Worm (Caenorhabditis elegans): Measurements from ENCODE around the gene atg-3.

Gene atg-3

ce11 chrIV:1053989-1054388, 43.7 kb downstream of the atg-3 start:
- no peak for TF ChIP-seq med-1 (GFP tag; optimal IDR thresholded peaks at IDR 0.05; ENCODE audit: insufficient read depth)

DNA sequence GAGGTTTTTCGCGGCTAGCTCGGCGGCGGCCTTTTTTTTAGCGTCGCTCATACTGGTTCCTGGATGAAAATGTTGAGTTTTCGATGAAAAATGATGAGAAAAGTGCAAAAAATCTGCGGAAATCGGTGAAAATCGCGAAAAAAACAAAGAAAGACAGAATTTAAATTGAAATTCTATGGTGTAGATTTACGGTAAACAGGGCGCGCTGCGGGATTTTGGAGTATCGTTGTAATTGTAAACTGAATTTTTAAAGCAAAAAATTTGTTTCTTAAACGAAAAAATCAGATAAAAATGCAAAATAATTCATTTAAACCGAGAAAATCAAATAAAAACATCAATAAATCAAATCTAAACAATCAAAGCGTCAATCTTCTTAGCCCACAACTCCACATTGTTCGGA, 44.4 kb downstream of the atg-3 start, which contains the start of gene dcap-1:
Gene dcap-1 (minus strand): TSS at position 59 of the 400 bp plus-strand sequence.
- no peak for TF ChIP-seq ztf-29 (GFP tag; IDR thresholded peaks at IDR 0.05)
- TF ChIP-seq med-1 (GFP tag; optimal IDR thresholded peaks at IDR 0.05; ENCODE audit: insufficient read depth): no peak
- TF ChIP-seq T22C8.4 (GFP tag; IDR thresholded peaks at IDR 0.05): no peak
- no peak for TF ChIP-seq ref-1 (GFP tag; conservative IDR thresholded peaks at IDR 0.05)
- TF ChIP-seq cog-1 (tag; optimal IDR thresholded peaks at IDR 0.05): no peak
- no peak for TF ChIP-seq klf-2 (GFP tag; conservative IDR thresholded peaks at IDR 0.05)
- TF ChIP-seq flt-1 (GFP tag; IDR thresholded peaks at IDR 0.05): no peak
- no peak for TF ChIP-seq ztf-23 (GFP tag; IDR thresholded peaks at IDR 0.05)
- no peak for TF ChIP-seq tab-1 (GFP tag; IDR thresholded peaks at IDR 0.05)

DNA sequence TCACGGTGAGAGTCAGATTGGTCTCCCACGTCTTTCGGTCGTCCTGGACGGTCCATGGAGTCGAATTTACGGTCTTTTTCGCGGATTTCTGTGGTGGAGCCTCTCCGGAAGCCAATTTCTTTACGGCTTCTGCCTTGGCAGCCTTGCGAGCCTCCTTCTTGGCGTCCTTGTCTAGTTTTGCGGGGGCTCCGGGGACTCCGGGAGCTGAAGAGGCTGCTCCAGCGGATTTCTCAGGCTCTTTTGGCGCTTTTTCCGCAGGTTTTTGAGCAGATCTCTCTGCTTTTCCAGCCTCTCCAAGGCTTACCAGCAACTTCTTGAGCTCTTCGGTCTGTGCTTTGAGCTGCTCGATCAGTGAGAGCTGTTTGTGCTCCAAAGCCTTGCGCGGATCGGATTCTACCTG, 45.4 kb downstream of the atg-3 start:
- TF ChIP-seq tab-1 (GFP tag; IDR thresholded peaks at IDR 0.05) (no peak), ref-1 (GFP tag; conservative IDR thresholded peaks at IDR 0.05) (no peak), flt-1 (GFP tag; IDR thresholded peaks at IDR 0.05) (no peak), med-1 (GFP tag; optimal IDR thresholded peaks at IDR 0.05; ENCODE audit: insufficient read depth) (no peak), ztf-23 (GFP tag; IDR thresholded peaks at IDR 0.05) (no peak), klf-2 (GFP tag; conservative IDR thresholded peaks at IDR 0.05) (no peak), ztf-29 (GFP tag; IDR thresholded peaks at IDR 0.05) (no peak), T22C8.4 (GFP tag; IDR thresholded peaks at IDR 0.05) (no peak), cog-1 (tag; optimal IDR thresholded peaks at IDR 0.05) (no peak)

ce11 chrIV:1056263-1056942, 46.1 kb downstream of the atg-3 start, which contains the start of the genes Y55F3AM.13 and mrps-25:
TSS of gene Y55F3AM.13 (minus strand) at chrIV:1056313.
TSS of gene mrps-25 (plus strand) at chrIV:1056892.
- TF ChIP-seq flt-1 (GFP tag; IDR thresholded peaks at IDR 0.05): no peak
- TF ChIP-seq cog-1 (tag; optimal IDR thresholded peaks at IDR 0.05): no peak
- TF ChIP-seq med-1 (GFP tag; optimal IDR thresholded peaks at IDR 0.05; ENCODE audit: insufficient read depth): no peak
- no peak for TF ChIP-seq ztf-29 (GFP tag; IDR thresholded peaks at IDR 0.05)
- no peak for TF ChIP-seq ref-1 (GFP tag; conservative IDR thresholded peaks at IDR 0.05)
- no peak for TF ChIP-seq ztf-23 (GFP tag; IDR thresholded peaks at IDR 0.05)
- no peak for TF ChIP-seq klf-2 (GFP tag; conservative IDR thresholded peaks at IDR 0.05)
- no peak for TF ChIP-seq T22C8.4 (GFP tag; IDR thresholded peaks at IDR 0.05)
- TF ChIP-seq tab-1 (GFP tag; IDR thresholded peaks at IDR 0.05): no peak

DNA sequence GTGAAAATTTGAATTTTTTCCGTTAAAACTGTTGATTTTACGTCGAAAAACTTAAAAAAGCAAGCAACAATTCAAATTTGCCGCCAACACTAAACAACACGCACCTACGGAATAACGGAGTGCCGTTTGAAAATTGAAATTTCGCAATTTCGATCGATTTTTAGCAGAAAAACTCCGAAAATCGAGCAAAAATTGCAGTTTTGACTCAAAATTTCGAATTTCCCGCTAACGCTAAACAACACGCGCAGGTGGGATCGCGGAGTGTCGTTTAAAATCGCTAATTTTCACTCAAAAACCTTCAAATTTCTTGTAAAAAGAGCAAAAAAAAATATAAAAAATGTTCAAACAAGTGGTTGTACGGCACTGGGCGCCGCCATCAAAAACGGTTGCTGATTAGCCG, 48.2 kb downstream of the atg-3 start:
- TF ChIP-seq ref-1 (GFP tag; conservative IDR thresholded peaks at IDR 0.05): no peak
- no peak for TF ChIP-seq flt-1 (GFP tag; IDR thresholded peaks at IDR 0.05)
- no peak for TF ChIP-seq T22C8.4 (GFP tag; IDR thresholded peaks at IDR 0.05)
- TF ChIP-seq ztf-23 (GFP tag; IDR thresholded peaks at IDR 0.05): no peak
- no peak for TF ChIP-seq med-1 (GFP tag; optimal IDR thresholded peaks at IDR 0.05; ENCODE audit: insufficient read depth)
- TF ChIP-seq tab-1 (GFP tag; IDR thresholded peaks at IDR 0.05): no peak
- TF ChIP-seq cog-1 (tag; optimal IDR thresholded peaks at IDR 0.05): no peak
- no peak for TF ChIP-seq ztf-29 (GFP tag; IDR thresholded peaks at IDR 0.05)
- TF ChIP-seq klf-2 (GFP tag; conservative IDR thresholded peaks at IDR 0.05): no peak
